Fruit fly (Drosophila melanogaster) Kc167 (cell line): ENCODE data around the gene CG43293.
"Not testable (repeated sequence)": the region's sequence is repeated elsewhere in the genome, so short reads cannot be mapped to it uniquely, and the experiment has no call there.

Source experiments
- Myc ChIP-seq: fragments of >200 bp; optimal IDR thresholded peaks from 2 replicates; lab custom pipeline; 2017; ENCODE audit warnings: missing external identifiers
- h ChIP-seq: fragments of >200 bp; optimal IDR thresholded peaks from 3 replicates; lab custom pipeline; 2018; ENCODE audit warnings: missing external identifiers
- psq ChIP-seq: fragments of >200 bp; optimal IDR thresholded peaks from 2 replicates; lab custom pipeline; 2017; ENCODE audit warnings: missing external identifiers
- ttk ChIP-seq: sonication (Bioruptor generic); optimal IDR thresholded peaks from 2 replicates; lab custom pipeline; 2017; ENCODE audit warnings: missing external identifiers

DNA sequence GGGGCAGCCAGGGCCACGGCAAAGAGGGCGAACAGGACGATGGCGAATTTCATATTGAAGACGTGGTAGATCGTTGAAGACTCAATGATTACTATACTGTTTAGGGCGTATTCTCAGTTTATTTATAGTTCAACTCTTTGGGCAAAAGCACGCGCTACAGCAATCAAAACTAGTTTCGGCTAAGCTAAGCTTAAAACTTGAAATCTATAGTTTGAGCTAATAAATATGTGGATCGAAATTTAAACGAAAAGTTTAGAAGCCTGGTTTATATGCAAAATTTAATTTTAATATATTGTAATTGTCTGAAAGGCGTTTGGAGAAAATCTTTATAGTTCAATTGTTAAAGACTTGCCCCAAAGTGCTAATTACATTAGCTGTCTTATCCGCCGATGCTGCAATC, 37.1 kb upstream of the CG43293 start, which contains the start of gene Cpr65Ax1:
- TF ChIP-seq ttk; h (lab: Kevin White, UChicago); psq (lab: Kevin White, UChicago); Myc (lab: Kevin White, UChicago): not testable (repeated sequence)
